Fruit fly (Drosophila melanogaster) whole organism, embryonic: ENCODE measurements around the gene mRpS7.

Source experiments
- Abd-B ChIP-seq: fragments of 200-800 bp; sonication (Bioruptor generic); optimal IDR thresholded peaks from 2 replicates; lab custom pipeline; 2018; ENCODE audit warnings: missing biosample characterization, mild to moderate bottlenecking, missing genetic modification characterization, moderate library complexity
- Adf1 ChIP-seq: fragments of 200-800 bp; sonication (Bioruptor generic); IDR thresholded peaks from 2 replicates; pipeline ENCODE4 v1.3.6; 2022; ENCODE audit warnings: missing biosample characterization, missing genetic modification characterization
- Atf3 ChIP-seq: fragments of 200-800 bp; sonication (Bioruptor generic); optimal IDR thresholded peaks from 3 replicates; lab custom pipeline; 2016; ENCODE audit warnings: missing biosample characterization, missing genetic modification characterization
- BEAF-32 ChIP-seq: fragments of 200-800 bp; sonication (Bioruptor generic); optimal IDR thresholded peaks from 3 replicates; lab custom pipeline; 2017; ENCODE audit warnings: missing biosample characterization, missing genetic modification characterization, mild to moderate bottlenecking, moderate library complexity, missing genetic modification reagents
- CG10209 ChIP-seq: fragments of 200-800 bp; sonication (Bioruptor generic); optimal IDR thresholded peaks from 3 replicates; lab custom pipeline; 2017; ENCODE audit warnings: missing biosample characterization, mild to moderate bottlenecking, missing genetic modification characterization, missing genetic modification reagents
- CG10431 ChIP-seq: fragments of 200-800 bp; sonication (Bioruptor generic); optimal IDR thresholded peaks from 3 replicates; lab custom pipeline; 2018; ENCODE audit warnings: missing biosample characterization, mild to moderate bottlenecking, missing genetic modification characterization
- CG11504 ChIP-seq: fragments of 200-800 bp; sonication (Bioruptor generic); optimal IDR thresholded peaks from 3 replicates; lab custom pipeline; 2019; ENCODE audit warnings: missing biosample characterization, mild to moderate bottlenecking, missing genetic modification characterization, moderate library complexity
- CG11723 ChIP-seq: fragments of 200-800 bp; sonication (Bioruptor generic); optimal IDR thresholded peaks from 2 replicates; lab custom pipeline; 2017; ENCODE audit warnings: missing biosample characterization, mild to moderate bottlenecking, missing genetic modification characterization
- CG12219 ChIP-seq: fragments of 200-800 bp; sonication (Bioruptor generic); optimal IDR thresholded peaks from 3 replicates; lab custom pipeline; 2018; ENCODE audit warnings: missing biosample characterization, mild to moderate bottlenecking, missing genetic modification characterization
- CG15601 ChIP-seq: fragments of 200-800 bp; sonication (Bioruptor generic); optimal IDR thresholded peaks from 3 replicates; lab custom pipeline; 2019; ENCODE audit warnings: missing biosample characterization, mild to moderate bottlenecking, missing genetic modification characterization, moderate library complexity
- CG18262 ChIP-seq: fragments of 200-800 bp; optimal IDR thresholded peaks from 3 replicates; lab custom pipeline; 2019; ENCODE audit warnings: missing biosample characterization, mild to moderate bottlenecking, missing genetic modification characterization, moderate library complexity
- CG18619 ChIP-seq: fragments of 200-800 bp; sonication (Bioruptor generic); optimal IDR thresholded peaks from 3 replicates; lab custom pipeline; 2017; ENCODE audit warnings: missing biosample characterization, mild to moderate bottlenecking, missing genetic modification characterization
- CG2129 ChIP-seq: fragments of 200-800 bp; sonication (Bioruptor generic); IDR thresholded peaks from 2 replicates; pipeline ENCODE4 v1.3.6; 2022; ENCODE audit warnings: missing biosample characterization, missing genetic modification characterization; ENCODE audit not compliant: partially characterized antibody
- CG2202 ChIP-seq: fragments of 200-800 bp; sonication (Bioruptor generic); optimal IDR thresholded peaks from 2 replicates; lab custom pipeline; 2018; ENCODE audit warnings: missing biosample characterization, mild to moderate bottlenecking, missing genetic modification characterization
- CG2875 ChIP-seq: fragments of 200-800 bp; sonication (Bioruptor generic); optimal IDR thresholded peaks from 2 replicates; lab custom pipeline; 2017; ENCODE audit warnings: missing biosample characterization, mild to moderate bottlenecking, missing genetic modification characterization, missing genetic modification reagents
- CG6654 ChIP-seq: fragments of 200-800 bp; sonication (Bioruptor generic); optimal IDR thresholded peaks from 2 replicates; lab custom pipeline; 2017; ENCODE audit warnings: missing biosample characterization, mild to moderate bottlenecking, missing genetic modification characterization
- CG6854 ChIP-seq: fragments of 200-800 bp; sonication (Bioruptor generic); optimal IDR thresholded peaks from 3 replicates; lab custom pipeline; 2017; ENCODE audit warnings: missing biosample characterization, mild to moderate bottlenecking, missing genetic modification characterization
- CG9215 ChIP-seq: fragments of 200-800 bp; sonication (Bioruptor generic); IDR thresholded peaks from 2 replicates; pipeline ENCODE4 v1.3.6; 2022; ENCODE audit warnings: missing biosample characterization, missing genetic modification characterization
- Dbx ChIP-seq: fragments of 200-800 bp; sonication (Bioruptor generic); IDR thresholded peaks from 3 replicates; pipeline ENCODE4 v1.3.6; 2022; ENCODE audit warnings: missing biosample characterization, missing genetic modification characterization
- Deaf1 ChIP-seq: fragments of 200-800 bp; optimal IDR thresholded peaks from 3 replicates; lab custom pipeline; 2019; ENCODE audit warnings: missing biosample characterization, mild to moderate bottlenecking, missing genetic modification characterization, moderate library complexity
- Dek ChIP-seq: fragments of 200-800 bp; sonication (Bioruptor generic); optimal IDR thresholded peaks from 3 replicates; lab custom pipeline; 2019; ENCODE audit warnings: missing biosample characterization, mild to moderate bottlenecking, missing genetic modification characterization, moderate library complexity
- Dip3 ChIP-seq: fragments of 200-800 bp; sonication (Bioruptor generic); optimal IDR thresholded peaks from 3 replicates; lab custom pipeline; 2016; ENCODE audit warnings: missing biosample characterization, missing genetic modification characterization
- Dref ChIP-seq: fragments of 200-800 bp; sonication (Bioruptor generic); IDR thresholded peaks from 2 replicates; pipeline ENCODE4 v1.3.6; 2022; ENCODE audit warnings: missing biosample characterization, missing genetic modification characterization
- E2f1 ChIP-seq: fragments of 200-800 bp; sonication (Bioruptor generic); IDR thresholded peaks from 2 replicates; pipeline ENCODE4 v1.3.6; 2022; ENCODE audit warnings: missing biosample characterization, missing genetic modification characterization
- Fer3 ChIP-seq: fragments of 200-800 bp; sonication (Bioruptor generic); optimal IDR thresholded peaks from 2 replicates; lab custom pipeline; 2018; ENCODE audit warnings: missing biosample characterization, mild to moderate bottlenecking, missing genetic modification characterization, moderate library complexity
- Hr39 ChIP-seq: fragments of >200 bp; optimal IDR thresholded peaks from 2 replicates; lab custom pipeline; 2017
- MESR4 ChIP-seq: fragments of 200-800 bp; sonication (Bioruptor generic); optimal IDR thresholded peaks from 2 replicates; lab custom pipeline; 2018; ENCODE audit warnings: missing biosample characterization, mild to moderate bottlenecking, missing genetic modification characterization, moderate library complexity
- Mrtf ChIP-seq: fragments of 200-800 bp; sonication (Bioruptor generic); IDR thresholded peaks from 3 replicates; pipeline ENCODE4 v1.3.6; 2022; ENCODE audit warnings: missing biosample characterization, missing genetic modification characterization
- Ssrp ChIP-seq: fragments of 200-800 bp; sonication (Bioruptor generic); optimal IDR thresholded peaks from 2 replicates; lab custom pipeline; 2018; ENCODE audit warnings: missing biosample characterization, mild to moderate bottlenecking, missing genetic modification characterization, moderate library complexity
- Xbp1 ChIP-seq: fragments of 200-800 bp; sonication (Bioruptor generic); optimal IDR thresholded peaks from 3 replicates; lab custom pipeline; 2016; ENCODE audit warnings: missing biosample characterization, mild to moderate bottlenecking, missing genetic modification characterization
- amos ChIP-seq: fragments of 200-800 bp; sonication (Bioruptor generic); IDR thresholded peaks from 2 replicates; pipeline ENCODE4 v1.3.6; 2022; ENCODE audit warnings: missing biosample characterization, missing genetic modification characterization; ENCODE audit not compliant: partially characterized antibody
- ap ChIP-seq: fragments of 200-800 bp; sonication (Bioruptor generic); IDR thresholded peaks from 2 replicates; pipeline ENCODE4 v1.3.6; 2022; ENCODE audit warnings: missing biosample characterization, missing genetic modification characterization
- bbx ChIP-seq: fragments of 200-800 bp; sonication (Bioruptor generic); IDR thresholded peaks from 2 replicates; pipeline ENCODE4 v1.3.6; 2022; ENCODE audit warnings: missing biosample characterization, missing genetic modification characterization; ENCODE audit not compliant: partially characterized antibody
- cas ChIP-seq: fragments of 200-800 bp; sonication (Bioruptor generic); IDR thresholded peaks from 2 replicates; pipeline ENCODE4 v1.3.6; 2022; ENCODE audit warnings: missing biosample characterization, missing genetic modification characterization
- chif ChIP-seq, 2 experiments: fragments of 200-800 bp; sonication (Bioruptor generic); optimal IDR thresholded peaks; 3 replicates each; lab custom pipeline; 2016; ENCODE audit warnings: missing biosample characterization in 2 of 2, missing genetic modification characterization in 2 of 2
- danr ChIP-seq: fragments of 200-800 bp; sonication (Bioruptor generic); IDR thresholded peaks from 2 replicates; pipeline ENCODE4 v1.3.6; 2022; ENCODE audit warnings: missing biosample characterization, missing genetic modification characterization
- disco-r ChIP-seq: fragments of 200-800 bp; sonication (Bioruptor generic); optimal IDR thresholded peaks from 2 replicates; lab custom pipeline; 2016; ENCODE audit warnings: missing biosample characterization, missing genetic modification characterization
- eve ChIP-seq, 2 experiments: fragments of >200 bp; optimal IDR thresholded peaks; 2 replicates each; lab custom pipeline; 2017; ENCODE audit warnings: missing biosample characterization in 2 of 2, missing genetic modification characterization in 2 of 2
- eyg ChIP-seq: fragments of 200-800 bp; sonication (Bioruptor generic); optimal IDR thresholded peaks from 3 replicates; lab custom pipeline; 2016; ENCODE audit warnings: missing biosample characterization, missing genetic modification characterization
- gt ChIP-seq: fragments of 200-800 bp; sonication (Bioruptor generic); IDR thresholded peaks from 2 replicates; pipeline ENCODE4 v1.3.6; 2022; ENCODE audit warnings: missing biosample characterization, missing genetic modification characterization
- ham ChIP-seq: fragments of 200-800 bp; sonication (Bioruptor generic); IDR thresholded peaks from 2 replicates; pipeline ENCODE4 v1.3.6; 2022; ENCODE audit warnings: missing biosample characterization, missing genetic modification characterization
- luna ChIP-seq: fragments of 200-800 bp; sonication (Bioruptor generic); optimal IDR thresholded peaks from 2 replicates; lab custom pipeline; 2016; ENCODE audit warnings: missing biosample characterization, missing genetic modification characterization
- nom ChIP-seq: fragments of 200-800 bp; sonication (Bioruptor generic); optimal IDR thresholded peaks from 2 replicates; lab custom pipeline; 2017; ENCODE audit warnings: missing biosample characterization, missing genetic modification characterization, mild to moderate bottlenecking, moderate library complexity, missing genetic modification reagents
- pb ChIP-seq: fragments of 200-800 bp; sonication (Bioruptor generic); optimal IDR thresholded peaks from 3 replicates; lab custom pipeline; 2016; ENCODE audit warnings: missing biosample characterization, missing genetic modification characterization
- psq ChIP-seq: fragments of 200-800 bp; sonication (Bioruptor generic); optimal IDR thresholded peaks from 2 replicates; lab custom pipeline; 2017; ENCODE audit warnings: missing biosample characterization, missing genetic modification characterization
- run ChIP-seq: fragments of 200-800 bp; sonication (Bioruptor generic); optimal IDR thresholded peaks from 3 replicates; lab custom pipeline; 2018; ENCODE audit warnings: missing biosample characterization, mild to moderate bottlenecking, missing genetic modification characterization
- scrt ChIP-seq: fragments of 200-800 bp; sonication (Bioruptor generic); optimal IDR thresholded peaks from 2 replicates; lab custom pipeline; 2018; ENCODE audit warnings: missing biosample characterization, mild to moderate bottlenecking, missing genetic modification characterization, moderate library complexity
- sens ChIP-seq: fragments of 200-800 bp; sonication (Bioruptor generic); peaks from one replicate; lab custom pipeline; 2016; ENCODE audit warnings: missing biosample characterization, missing genetic modification characterization
- shn ChIP-seq: fragments of 200-800 bp; sonication (Bioruptor generic); optimal IDR thresholded peaks from 3 replicates; lab custom pipeline; 2016; ENCODE audit warnings: missing biosample characterization, missing genetic modification characterization
- sisA ChIP-seq: fragments of 200-800 bp; sonication (Bioruptor generic); IDR thresholded peaks from 2 replicates; pipeline ENCODE4 v1.3.6; 2022; ENCODE audit warnings: missing biosample characterization, missing genetic modification characterization
- tgo ChIP-seq: fragments of 200-800 bp; sonication (Bioruptor generic); IDR thresholded peaks from 3 replicates; pipeline ENCODE4 v1.3.6; 2022; ENCODE audit warnings: missing biosample characterization, missing genetic modification characterization
- wdn ChIP-seq: fragments of 200-800 bp; sonication (Bioruptor generic); IDR thresholded peaks from 2 replicates; pipeline ENCODE4 v1.3.6; 2022; ENCODE audit warnings: missing biosample characterization, missing genetic modification characterization

mRpS7 gene

DNA sequence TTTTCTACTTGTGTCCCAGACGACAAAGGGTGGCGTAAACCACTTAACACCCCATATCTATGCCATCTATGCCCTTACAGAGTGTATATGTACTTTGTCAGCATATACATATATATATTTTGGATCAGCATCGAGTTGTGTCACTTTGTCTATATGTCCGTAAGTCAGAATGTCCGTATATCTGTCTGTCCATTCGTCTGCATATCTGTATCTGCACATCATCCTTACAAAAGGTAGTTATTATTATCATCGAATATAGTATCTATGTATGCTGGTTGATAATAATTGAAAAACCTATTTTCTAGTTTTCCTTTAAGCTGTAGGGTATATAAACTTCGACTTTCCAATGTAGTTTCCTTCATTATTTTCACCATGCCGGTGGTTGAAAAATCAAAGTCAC lies 35.3 kb upstream of the mRpS7 start (continued):
- TF ChIP-seq CG18619 (no peak), psq (GFP tag; lab: Kevin White, UChicago) (no peak), CG2129 (GFP tag; lab: Robert Waterston, UW) (no peak), Xbp1 (no peak), Abd-B (GFP tag; lab: Kevin White, UChicago) (no peak), scrt (no peak), eyg (GFP tag; lab: Kevin White, UChicago) (no peak), luna (GFP tag; lab: Kevin White, UChicago) (no peak), CG6654 (GFP tag; lab: Kevin White, UChicago) (no peak), shn (GFP tag; lab: Kevin White, UChicago) (no peak), Ssrp (tag; lab: Kevin White, UChicago) (peak; percentile 61), CG10431 (GFP tag; lab: Kevin White, UChicago) (no peak), nom (GFP tag; lab: Kevin White, UChicago) (no peak), cas (GFP tag; lab: Robert Waterston, UW) (no peak), CG10209 (GFP tag; lab: Kevin White, UChicago) (no peak), E2f1 (no peak), Hr39 (no peak), BEAF-32 (no peak), CG18262 (tag; lab: Kevin White, UChicago) (peak; percentile 63), Dbx (GFP tag; lab: Robert Waterston, UW) (no peak), disco-r (GFP tag; lab: Kevin White, UChicago) (no peak), pb (GFP tag; lab: Kevin White, UChicago) (no peak), CG2202 (tag; lab: Kevin White, UChicago) (peak; percentile 12), tgo (GFP tag; lab: Robert Waterston, UW) (peak; percentile 36; the same call in 1 of the 3 replicates), Mrtf (GFP tag; lab: Robert Waterston, UW) (no peak), Adf1 (GFP tag; lab: Robert Waterston, UW) (no peak), gt (GFP tag; lab: Robert Waterston, UW) (no peak), ham (GFP tag; lab: Robert Waterston, UW) (no peak), MESR4 (GFP tag; lab: Kevin White, UChicago) (no peak), Fer3 (tag; lab: Kevin White, UChicago) (no peak), chif (GFP tag; optimal IDR thresholded peaks at IDR 0.05; lab: Kevin White, UChicago) (peak in 1 of 2 experiments; percentile 2), CG12219 (GFP tag; lab: Kevin White, UChicago) (peak; percentile 29), amos (GFP tag; lab: Robert Waterston, UW) (no peak), wdn (GFP tag; lab: Robert Waterston, UW) (no peak), Atf3 (GFP tag; lab: Kevin White, UChicago) (no peak), Dip3 (GFP tag; lab: Kevin White, UChicago) (no peak), sens (GFP tag; lab: Kevin White, UChicago) (peak; percentile 88), Dek (tag; lab: Kevin White, UChicago) (no peak), eve (GFP tag; optimal IDR thresholded peaks at IDR 0.05; lab: Kevin White, UChicago) (no peak), CG11504 (peak; percentile 71), bbx (GFP tag; lab: Robert Waterston, UW) (no peak), CG6854 (GFP tag; lab: Kevin White, UChicago) (no peak), Deaf1 (no peak), Dref (GFP tag; lab: Robert Waterston, UW) (no peak), CG2875 (GFP tag; lab: Kevin White, UChicago) (peak; percentile 18), CG15601 (peak; percentile 36), run (no peak), danr (GFP tag; lab: Robert Waterston, UW) (no peak), sisA (GFP tag; lab: Robert Waterston, UW) (no peak), CG11723 (GFP tag; lab: Kevin White, UChicago) (no peak), CG9215 (GFP tag; lab: Robert Waterston, UW) (no peak), ap (GFP tag; lab: Robert Waterston, UW) (no peak)
